Worm (Caenorhabditis elegans): ENCODE results near the gene rab-19.

The rab-19 gene

ce11 chrIV:13386903-13387302 is 2.7 kb upstream of the rab-19 start, which contains the start of gene lsm-3:
Gene lsm-3 (plus strand): TSS chrIV:13387203.
- no peak for TF ChIP-seq snpc-4 (tag; optimal IDR thresholded peaks at IDR 0.05)
- TF ChIP-seq M03D4.4 (tag; optimal IDR thresholded peaks at IDR 0.05) = no peak
- no peak for TF ChIP-seq mab-5 (tag; optimal IDR thresholded peaks at IDR 0.05)
- no peak for TF ChIP-seq sem-2 (GFP tag; optimal IDR thresholded peaks at IDR 0.05)
- no peak for TF ChIP-seq nhr-28 (tag; optimal IDR thresholded peaks at IDR 0.05)
- TF ChIP-seq unc-39 (tag; optimal IDR thresholded peaks at IDR 0.05) = no peak
- TF ChIP-seq tbx-8 (GFP tag; optimal IDR thresholded peaks at IDR 0.05) = no peak

ce11 chrIV:13386043-13386442 is 1.9 kb upstream of the rab-19 start, which contains the start of the genes Y62E10A.20, Y62E10A.23 and mdt-9:
Gene Y62E10A.20 (minus strand): TSS chrIV:13386091.
Gene Y62E10A.23 (plus strand): TSS chrIV:13386324.
Gene mdt-9 (plus strand): TSS chrIV:13386380.
- TF ChIP-seq mls-2 (tag; optimal IDR thresholded peaks at IDR 0.05) (peak; percentile 76), cnd-1 (tag; optimal IDR thresholded peaks at IDR 0.05) (peak; percentile 58), hlh-1 (tag; optimal IDR thresholded peaks at IDR 0.05) (peak; percentile 78), ham-2 (GFP tag; optimal IDR thresholded peaks at IDR 0.05) (peak; percentile 85), ceh-39 (tag; optimal IDR thresholded peaks at IDR 0.05) (peak; percentile 78), zip-8 (tag; optimal IDR thresholded peaks at IDR 0.05) (no peak), mab-5 (tag; optimal IDR thresholded peaks at IDR 0.05) (peak; percentile 2), lsy-2 (tag; optimal IDR thresholded peaks at IDR 0.05) (peak; percentile 76), ceh-83 (GFP tag; optimal IDR thresholded peaks at IDR 0.05) (peak; percentile 69), unc-120 (tag; optimal IDR thresholded peaks at IDR 0.05; ENCODE audit: poor library complexity, severe bottlenecking) (peak; percentile 72), nhr-237 (tag; optimal IDR thresholded peaks at IDR 0.05) (peak; percentile 66), unc-39 (tag; optimal IDR thresholded peaks at IDR 0.05) (no peak), mep-1 (tag; optimal IDR thresholded peaks at IDR 0.05) (peak; percentile 89), tbx-8 (GFP tag; optimal IDR thresholded peaks at IDR 0.05) (no peak), M03D4.4 (tag; optimal IDR thresholded peaks at IDR 0.05) (peak; percentile 80), bed-3 (GFP tag; optimal IDR thresholded peaks at IDR 0.05) (no peak), nhr-76 (tag; optimal IDR thresholded peaks at IDR 0.05) (peak; percentile 64), ceh-43 (GFP tag; optimal IDR thresholded peaks at IDR 0.05) (peak; percentile 74), ztf-11 (tag; optimal IDR thresholded peaks at IDR 0.05) (peak; percentile 72), flh-1 (GFP tag; optimal IDR thresholded peaks at IDR 0.05) (peak; percentile 21), ces-1 (GFP tag; optimal IDR thresholded peaks at IDR 0.05) (peak; percentile 92), lin-32 (GFP tag; optimal IDR thresholded peaks at IDR 0.05) (no peak), nhr-28 (tag; optimal IDR thresholded peaks at IDR 0.05) (peak; percentile 62), nhr-2 (tag; optimal IDR thresholded peaks at IDR 0.05) (peak; percentile 8), sptf-1 (tag; optimal IDR thresholded peaks at IDR 0.05) (peak; percentile 89), pha-4 (tag; optimal IDR thresholded peaks at IDR 0.05) (peak; percentile 64), unc-62 (GFP tag; optimal IDR thresholded peaks at IDR 0.05) (peak; percentile 43), blmp-1 (tag; optimal IDR thresholded peaks at IDR 0.05) (peak; percentile 57), nhr-12 (tag; optimal IDR thresholded peaks at IDR 0.05) (no peak), lin-13 (tag; optimal IDR thresholded peaks at IDR 0.05) (peak; percentile 63), sem-2 (GFP tag; optimal IDR thresholded peaks at IDR 0.05) (no peak), elt-3 (tag; optimal IDR thresholded peaks at IDR 0.05) (no peak), drap-1 (GFP tag; optimal IDR thresholded peaks at IDR 0.05) (peak; percentile 75), snpc-4 (tag; optimal IDR thresholded peaks at IDR 0.05) (no peak)

DNA sequence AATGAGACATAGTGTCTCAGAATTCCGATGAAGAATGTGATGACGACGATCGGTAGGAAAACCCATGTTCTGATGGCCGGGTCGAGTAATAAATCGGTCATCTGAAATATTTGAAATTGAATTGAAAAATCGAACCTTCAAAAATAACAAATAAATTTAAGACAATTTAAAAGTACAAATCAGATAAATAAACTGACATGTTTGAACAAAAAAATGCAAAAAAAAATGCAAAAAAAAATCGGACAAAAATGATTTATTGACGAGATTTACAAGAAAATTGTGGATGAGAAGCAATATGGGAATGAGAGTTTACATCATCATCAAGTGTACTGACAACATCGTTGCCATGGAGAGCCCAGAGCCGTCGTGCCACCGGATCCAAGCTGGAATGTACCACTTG is 2.4 kb downstream of the rab-19 start, which contains the start of gene emc-3:
TSS of gene emc-3 (minus strand) at position 101 of the 400 bp plus-strand sequence.
- no peak for TF ChIP-seq mls-2 (tag; optimal IDR thresholded peaks at IDR 0.05)

DNA sequence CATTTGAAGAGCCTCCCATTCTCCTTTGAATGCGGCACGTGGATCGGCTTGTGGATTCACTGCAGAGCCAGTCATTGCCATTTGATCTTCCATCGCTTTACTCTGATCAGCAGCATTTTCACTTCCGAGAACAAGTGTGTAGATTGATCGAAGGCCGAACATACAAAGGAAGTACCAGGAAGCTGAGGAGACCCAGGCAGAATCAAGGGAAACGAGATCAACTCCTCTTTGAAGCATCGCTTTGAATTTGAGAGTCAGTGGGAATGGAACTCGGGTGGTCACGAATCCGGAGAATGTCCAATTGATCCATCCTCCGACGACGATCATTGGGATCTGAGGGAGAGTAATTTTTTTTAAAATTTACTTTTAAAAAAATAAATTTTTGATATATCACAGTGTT is 3.7 kb downstream of the rab-19 start:
- TF ChIP-seq unc-62 (GFP tag; optimal IDR thresholded peaks at IDR 0.05) (no peak), nhr-76 (tag; optimal IDR thresholded peaks at IDR 0.05) (no peak), nhr-12 (tag; optimal IDR thresholded peaks at IDR 0.05) (no peak), sptf-1 (tag; optimal IDR thresholded peaks at IDR 0.05) (no peak), unc-120 (tag; optimal IDR thresholded peaks at IDR 0.05; ENCODE audit: poor library complexity, severe bottlenecking) (no peak), ztf-11 (tag; optimal IDR thresholded peaks at IDR 0.05) (no peak), nhr-2 (tag; optimal IDR thresholded peaks at IDR 0.05) (no peak)
